Fruit fly (Drosophila melanogaster): Measurements from ENCODE around the gene Sgt1.

Sgt1 gene

dm6 chr3R:8288790-8289189 is 16.3 kb downstream of the Sgt1 start:
- no peak for TF ChIP-seq psq (optimal IDR thresholded peaks at IDR 0.05)
- TF ChIP-seq Sin3A (optimal IDR thresholded peaks at IDR 0.05): no peak
- no peak for TF ChIP-seq Myc (optimal IDR thresholded peaks at IDR 0.05)
- TF ChIP-seq ttk (optimal IDR thresholded peaks at IDR 0.05): no peak
- TF ChIP-seq h (optimal IDR thresholded peaks at IDR 0.05): no peak

dm6 chr3R:8287697-8288096 is 17.4 kb downstream of the Sgt1 start, which contains the start of gene Nazo:
Gene Nazo (plus strand): TSS chr3R:8287876.
- no peak for TF ChIP-seq Myc (optimal IDR thresholded peaks at IDR 0.05)

- no peak for TF ChIP-seq Sin3A (optimal IDR thresholded peaks at IDR 0.05)
- TF ChIP-seq insv (optimal IDR thresholded peaks at IDR 0.05): no peak
- TF ChIP-seq h (optimal IDR thresholded peaks at IDR 0.05): no peak
- no peak for TF ChIP-seq Myc (optimal IDR thresholded peaks at IDR 0.05)
- TF ChIP-seq ttk (optimal IDR thresholded peaks at IDR 0.05): no peak
- TF ChIP-seq psq (optimal IDR thresholded peaks at IDR 0.05): no peak
These were observed 19.2 kb downstream of the Sgt1 start for dm6 chr3R:8285727-8286344.

- TF ChIP-seq psq (optimal IDR thresholded peaks at IDR 0.05): no peak
- no peak for TF ChIP-seq h (optimal IDR thresholded peaks at IDR 0.05)
- no peak for TF ChIP-seq Sin3A (optimal IDR thresholded peaks at IDR 0.05)
- no peak for TF ChIP-seq Myc (optimal IDR thresholded peaks at IDR 0.05)
- no peak for TF ChIP-seq insv (optimal IDR thresholded peaks at IDR 0.05)
- no peak for TF ChIP-seq ttk (optimal IDR thresholded peaks at IDR 0.05)
These were observed 20.8 kb downstream of the Sgt1 start for dm6 chr3R:8284234-8284633.

- TF ChIP-seq psq (optimal IDR thresholded peaks at IDR 0.05): no peak
- TF ChIP-seq ttk (optimal IDR thresholded peaks at IDR 0.05): no peak
- no peak for TF ChIP-seq insv (optimal IDR thresholded peaks at IDR 0.05)
- no peak for TF ChIP-seq h (optimal IDR thresholded peaks at IDR 0.05)
- no peak for TF ChIP-seq Myc (optimal IDR thresholded peaks at IDR 0.05)
- TF ChIP-seq Sin3A (optimal IDR thresholded peaks at IDR 0.05): no peak
These were observed 22.3 kb downstream of the Sgt1 start for dm6 chr3R:8282727-8283126.

dm6 chr3R:8279970-8280369 is 25.1 kb downstream of the Sgt1 start:
- TF ChIP-seq psq (optimal IDR thresholded peaks at IDR 0.05) (no peak), ttk (optimal IDR thresholded peaks at IDR 0.05) (no peak), Myc (optimal IDR thresholded peaks at IDR 0.05) (no peak), h (optimal IDR thresholded peaks at IDR 0.05) (no peak), insv (optimal IDR thresholded peaks at IDR 0.05) (no peak), Sin3A (optimal IDR thresholded peaks at IDR 0.05) (no peak)

- TF ChIP-seq insv (optimal IDR thresholded peaks at IDR 0.05): no peak
- no peak for TF ChIP-seq psq (optimal IDR thresholded peaks at IDR 0.05)
- TF ChIP-seq Sin3A (optimal IDR thresholded peaks at IDR 0.05): no peak
These were observed 27.4 kb downstream of the Sgt1 start, which contains the start of gene ato for dm6 chr3R:8277494-8278293. Gene ato (plus strand): TSS chr3R:8278052.

dm6 chr3R:8275031-8275430 is 30.0 kb downstream of the Sgt1 start:
- TF ChIP-seq psq (optimal IDR thresholded peaks at IDR 0.05) (no peak), h (optimal IDR thresholded peaks at IDR 0.05) (no peak), insv (optimal IDR thresholded peaks at IDR 0.05) (no peak), Sin3A (optimal IDR thresholded peaks at IDR 0.05) (no peak), Myc (optimal IDR thresholded peaks at IDR 0.05) (no peak), ttk (optimal IDR thresholded peaks at IDR 0.05) (no peak)

dm6 chr3R:8272573-8273165 is 32.4 kb downstream of the Sgt1 start:
- TF ChIP-seq psq (optimal IDR thresholded peaks at IDR 0.05) (no peak), Sin3A (optimal IDR thresholded peaks at IDR 0.05) (no peak), Myc (optimal IDR thresholded peaks at IDR 0.05) (no peak), ttk (optimal IDR thresholded peaks at IDR 0.05) (no peak), insv (optimal IDR thresholded peaks at IDR 0.05) (no peak), h (optimal IDR thresholded peaks at IDR 0.05) (no peak)

dm6 chr3R:8269740-8270139 is 35.3 kb downstream of the Sgt1 start, which contains the start of gene CG9630:
Gene CG9630 (minus strand): TSS chr3R:8269896.
- TF ChIP-seq h (optimal IDR thresholded peaks at IDR 0.05): no peak
- no peak for TF ChIP-seq insv (optimal IDR thresholded peaks at IDR 0.05)
- no peak for TF ChIP-seq Myc (optimal IDR thresholded peaks at IDR 0.05)
- no peak for TF ChIP-seq ttk (optimal IDR thresholded peaks at IDR 0.05)
- no peak for TF ChIP-seq psq (optimal IDR thresholded peaks at IDR 0.05)
- TF ChIP-seq Sin3A (optimal IDR thresholded peaks at IDR 0.05): no peak

- TF ChIP-seq Sin3A (optimal IDR thresholded peaks at IDR 0.05) (no peak), insv (optimal IDR thresholded peaks at IDR 0.05) (no peak), psq (optimal IDR thresholded peaks at IDR 0.05) (no peak), h (optimal IDR thresholded peaks at IDR 0.05) (no peak), ttk (optimal IDR thresholded peaks at IDR 0.05) (no peak)
These were observed 40.6 kb downstream of the Sgt1 start, which contains the start of the genes RPA1 and Mcm2 for dm6 chr3R:8264302-8265080. Gene RPA1 (minus strand): TSS chr3R:8264451. Gene Mcm2 (plus strand): TSS chr3R:8264970.

dm6 chr3R:8261634-8262033 is 43.4 kb downstream of the Sgt1 start:
- no peak for TF ChIP-seq psq (optimal IDR thresholded peaks at IDR 0.05)
- no peak for TF ChIP-seq h (optimal IDR thresholded peaks at IDR 0.05)
- no peak for TF ChIP-seq insv (optimal IDR thresholded peaks at IDR 0.05)
- TF ChIP-seq ttk (optimal IDR thresholded peaks at IDR 0.05): no peak
- no peak for TF ChIP-seq Sin3A (optimal IDR thresholded peaks at IDR 0.05)
- TF ChIP-seq Myc (optimal IDR thresholded peaks at IDR 0.05): no peak

Measured in Kc167 (cell line).